Fruit fly (Drosophila melanogaster) Kc167 (cell line): ENCODE data around the gene CkIIalpha-i3.

Experiments
- Myc ChIP-seq: fragments of >200 bp; optimal IDR thresholded peaks from 2 replicates; lab custom pipeline; 2017; ENCODE audit warnings: missing external identifiers
- Sin3A ChIP-seq: fragments of >200 bp; optimal IDR thresholded peaks from 2 replicates; lab custom pipeline; 2018; ENCODE audit warnings: missing external identifiers
- h ChIP-seq: fragments of >200 bp; optimal IDR thresholded peaks from 3 replicates; lab custom pipeline; 2018; ENCODE audit warnings: missing external identifiers
- insv ChIP-seq: fragments of >200 bp; optimal IDR thresholded peaks from 3 replicates; lab custom pipeline; 2018; ENCODE audit warnings: missing external identifiers
- psq ChIP-seq: fragments of >200 bp; optimal IDR thresholded peaks from 2 replicates; lab custom pipeline; 2017; ENCODE audit warnings: missing external identifiers
- ttk ChIP-seq: sonication (Bioruptor generic); optimal IDR thresholded peaks from 2 replicates; lab custom pipeline; 2017; ENCODE audit warnings: missing external identifiers

- TF ChIP-seq psq (lab: Kevin White, UChicago) (no peak), h (no peak), Sin3A (lab: Kevin White, UChicago) (no peak), ttk (lab: Kevin White, UChicago) (no peak), Myc (lab: Kevin White, UChicago) (no peak), insv (lab: Kevin White, UChicago) (no peak)
These were observed 49.9 kb downstream of the CkIIalpha-i3 start for dm6 chr3L:660314-661075.
